Worm (Caenorhabditis elegans) whole organism, early embryonic: ENCODE data around the gene ZK1127.3.
A peak's percentile ranks its signal among the peaks of the same experiment; 100 is the strongest.

ENCODE experiments used
- B0310.2 ChIP-seq: sonication (generic microtip); optimal IDR thresholded peaks from 2 replicates; lab custom pipeline; 2016; ENCODE audit warnings: mild to moderate bottlenecking, missing genetic modification characterization, missing compliant biosample characterization
- F13C5.2 ChIP-seq: sonication (generic microtip); optimal IDR thresholded peaks from 2 replicates; lab custom pipeline; 2017; ENCODE audit warnings: mild to moderate bottlenecking, missing genetic modification characterization, inconsistent platforms, missing compliant biosample characterization
- aly-1 ChIP-seq: sonication (generic microtip); optimal IDR thresholded peaks from 2 replicates; lab custom pipeline; 2016; ENCODE audit warnings: missing genetic modification characterization, missing compliant biosample characterization
- ama-1 ChIP-seq: fragments of 150-350 bp; optimal IDR thresholded peaks from 2 replicates; lab custom pipeline; 2014
- ceh-13 ChIP-seq: fragments of 200-800 bp; sonication (Bioruptor generic); optimal IDR thresholded peaks from 2 replicates; lab custom pipeline; 2018; ENCODE audit warnings: mild to moderate bottlenecking, missing genetic modification characterization, missing compliant biosample characterization
- ceh-36 ChIP-seq: sonication (generic microtip); optimal IDR thresholded peaks from 2 replicates; lab custom pipeline; 2016; ENCODE audit warnings: missing genetic modification characterization, inconsistent platforms, missing compliant biosample characterization
- ets-7 ChIP-seq: sonication (generic microtip); optimal IDR thresholded peaks from 2 replicates; lab custom pipeline; 2016; ENCODE audit warnings: missing genotype, missing genetic modification characterization, missing compliant biosample characterization
- flt-1 ChIP-seq: fragments of 200-800 bp; sonication (Bioruptor generic); IDR thresholded peaks from 2 replicates; pipeline ENCODE4 v1.3.6; 2022; ENCODE audit warnings: missing genetic modification characterization, missing compliant biosample characterization
- hmbx-1 ChIP-seq: sonication (generic microtip); optimal IDR thresholded peaks from 2 replicates; lab custom pipeline; 2016; ENCODE audit warnings: mild to moderate bottlenecking, missing genetic modification characterization, missing compliant biosample characterization
- hmg-4 ChIP-seq: fragments of 200-800 bp; sonication (Bioruptor generic); optimal IDR thresholded peaks from 2 replicates; lab custom pipeline; 2018; ENCODE audit warnings: mild to moderate bottlenecking, missing genetic modification characterization, missing compliant biosample characterization
- hnd-1 ChIP-seq: sonication (generic microtip); optimal IDR thresholded peaks from 2 replicates; lab custom pipeline; 2016; ENCODE audit warnings: missing genetic modification characterization, missing compliant biosample characterization
- pes-1 ChIP-seq: fragments of 200-800 bp; sonication (Bioruptor generic); IDR thresholded peaks from 2 replicates; pipeline ENCODE4 v1.3.6; 2022; ENCODE audit warnings: missing genetic modification reagents, missing genetic modification characterization, missing compliant biosample characterization
- scrt-1 ChIP-seq: fragments of 200-800 bp; sonication (Bioruptor generic); IDR thresholded peaks from 2 replicates; pipeline ENCODE4 v1.3.6; 2022; ENCODE audit warnings: missing genetic modification characterization, missing compliant biosample characterization
- sea-1 ChIP-seq: fragments of 200-800 bp; sonication (Bioruptor generic); conservative IDR thresholded peaks from 2 replicates; pipeline ENCODE4 v1.3.6; 2022; ENCODE audit warnings: missing genetic modification characterization, missing compliant biosample characterization
- tbx-11 ChIP-seq: fragments of 200-800 bp; sonication (Bioruptor generic); IDR thresholded peaks from 2 replicates; pipeline ENCODE4 v1.3.6; 2022; ENCODE audit warnings: missing genetic modification characterization, missing compliant biosample characterization
- tbx-37 ChIP-seq: fragments of 200-800 bp; sonication (Bioruptor generic); conservative IDR thresholded peaks from 2 replicates; pipeline ENCODE4 v1.3.6; 2022; ENCODE audit warnings: missing genetic modification reagents, missing genetic modification characterization, missing compliant biosample characterization
- tra-4 ChIP-seq: sonication (generic microtip); optimal IDR thresholded peaks from 2 replicates; lab custom pipeline; 2017; ENCODE audit warnings: missing genetic modification characterization, missing compliant biosample characterization

The ZK1127.3 gene

DNA sequence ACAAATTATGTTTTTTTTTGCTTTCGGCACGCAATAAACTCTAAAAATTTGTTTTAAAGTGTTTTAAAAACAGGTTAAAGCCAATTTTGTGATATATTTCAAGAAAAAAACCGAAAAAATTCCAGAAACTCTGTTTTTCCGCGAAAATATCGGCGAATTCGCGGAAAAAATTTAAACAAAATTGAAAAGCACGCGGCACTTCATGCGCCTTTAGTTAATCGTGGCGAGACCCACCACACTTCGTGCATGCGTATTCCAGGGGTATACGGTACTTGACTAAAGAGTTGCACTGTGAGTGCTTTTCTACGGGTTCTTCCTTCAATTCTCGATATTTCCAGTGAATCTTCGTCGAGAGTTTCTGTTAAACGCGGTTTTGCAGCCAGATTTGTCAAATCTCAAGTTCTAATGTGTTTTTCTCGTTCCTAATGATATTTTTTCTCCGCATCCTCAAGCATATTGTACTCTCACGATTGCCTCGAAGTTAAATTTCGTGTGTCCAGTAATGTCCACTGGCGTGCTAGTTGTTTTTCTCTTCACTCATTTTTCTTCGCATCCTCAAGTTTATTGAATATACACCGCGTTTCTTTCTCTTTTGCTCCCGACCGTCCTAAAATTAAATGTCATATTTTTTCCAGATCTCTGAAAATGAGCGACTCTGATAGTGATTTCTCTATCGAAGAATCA lies 17.3 kb upstream of the ZK1127.3 start, which contains the start of gene cin-4:
cin-4 (plus strand) TSS at position 634 of the 684 bp plus-strand sequence.
- no peak for TF ChIP-seq tbx-37 (GFP tag; lab: Robert Waterston, UW)
- TF ChIP-seq scrt-1 (GFP tag; lab: Robert Waterston, UW) = no peak
- TF ChIP-seq hnd-1 = no peak
- TF ChIP-seq ama-1 (lab: Kevin White, UChicago) = no peak
- TF ChIP-seq hmbx-1 (tag; lab: Kevin White, UChicago) = no peak
- no peak for TF ChIP-seq sea-1 (GFP tag; lab: Robert Waterston, UW)
- no peak for TF ChIP-seq hmg-4
- TF ChIP-seq ceh-13 = no peak
- TF ChIP-seq pes-1 (GFP tag; lab: Robert Waterston, UW) = no peak

DNA sequence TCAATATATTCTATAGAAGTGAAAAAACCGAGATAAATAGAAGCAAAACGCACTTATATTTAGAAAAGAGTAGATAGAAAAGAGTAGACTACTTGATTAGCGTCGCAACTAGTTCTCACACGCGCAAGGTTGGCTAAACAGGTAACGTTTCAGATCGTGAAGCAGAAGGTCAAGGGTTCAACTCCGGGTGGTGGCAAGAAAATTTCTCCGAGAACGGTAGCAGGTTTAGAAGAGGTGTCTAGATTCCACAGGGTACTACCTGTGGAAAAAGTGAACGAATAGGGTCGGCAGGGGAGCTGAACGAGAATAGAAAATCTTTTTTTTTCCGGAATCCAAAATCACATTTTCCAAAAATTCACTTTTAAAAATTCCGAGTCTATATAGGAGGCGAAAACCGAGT lies 13.0 kb upstream of the ZK1127.3 start:
- TF ChIP-seq pes-1 (GFP tag; lab: Robert Waterston, UW) (peak; percentile 82), flt-1 (peak; percentile 39), sea-1 (GFP tag; lab: Robert Waterston, UW) (0 out of 2 replicates have a peak, but pooled peaks have one; percentile 27), scrt-1 (GFP tag; lab: Robert Waterston, UW) (0 out of 2 replicates have a peak, but pooled peaks have one; percentile 45)

DNA sequence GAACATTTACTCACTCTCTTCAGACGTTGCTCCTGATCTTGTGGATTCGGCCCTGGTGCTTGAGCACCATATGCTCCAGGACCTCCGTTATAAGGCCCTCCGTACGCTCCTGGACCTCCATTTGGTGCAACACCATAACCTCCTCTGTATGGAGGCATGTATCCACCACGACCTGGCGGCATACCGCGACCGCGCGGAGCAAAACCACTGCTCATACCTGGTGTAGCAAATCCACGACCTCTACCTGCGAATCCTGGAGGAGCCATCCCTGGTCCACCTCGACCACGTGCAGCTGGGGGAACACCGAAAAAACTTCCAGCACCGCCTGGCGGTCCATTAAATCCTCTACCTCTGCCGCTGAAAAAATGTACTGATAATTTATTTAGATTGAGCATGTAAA lies 5.6 kb upstream of the ZK1127.3 start:
- TF ChIP-seq ets-7 (tag; lab: Kevin White, UChicago) (no peak), hmg-4 (no peak), sea-1 (GFP tag; lab: Robert Waterston, UW) (no peak), scrt-1 (GFP tag; lab: Robert Waterston, UW) (no peak)

DNA sequence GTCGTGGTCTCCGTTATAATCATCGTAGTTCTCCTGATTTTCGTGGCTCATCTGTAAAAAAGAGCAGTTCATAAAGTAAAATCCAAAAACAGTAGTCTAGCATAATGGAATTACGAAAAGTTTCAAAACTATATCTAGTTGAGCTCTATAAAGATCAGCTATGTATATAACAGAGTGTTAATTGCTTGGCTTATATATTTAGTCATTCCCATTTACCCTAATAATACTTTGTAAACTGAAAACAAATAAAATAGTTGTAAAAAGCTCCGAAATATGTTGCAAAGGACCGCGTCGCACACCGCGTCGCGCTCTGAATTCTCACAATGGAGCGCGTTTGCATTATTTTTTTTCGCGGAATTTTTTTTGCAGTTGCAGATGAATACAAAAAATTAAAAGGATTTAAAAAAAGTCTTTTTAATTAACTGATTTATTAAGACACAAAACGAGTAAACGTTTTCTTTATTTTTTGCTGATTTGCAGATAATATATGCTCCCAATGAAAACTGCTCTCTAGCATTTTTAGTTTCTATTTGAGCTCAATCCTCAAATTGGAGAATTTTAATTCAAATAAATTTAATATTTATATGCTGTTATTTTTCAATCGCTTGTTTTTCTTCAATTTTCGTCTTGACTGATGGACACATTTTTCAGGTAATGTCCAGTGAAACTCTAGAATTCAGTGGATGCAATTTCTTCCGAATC lies 4.9 kb upstream of the ZK1127.3 start, which contains the start of the genes tcer-1 and ZK1127.5:
tcer-1 (minus strand) TSS at position 51 of the 702 bp plus-strand sequence.
ZK1127.5 (plus strand) TSS at position 652 of the 702 bp plus-strand sequence.
- TF ChIP-seq tra-4 (tag; lab: Kevin White, UChicago) = no peak
- TF ChIP-seq F13C5.2 (tag; lab: Kevin White, UChicago) = peak; percentile 23

DNA sequence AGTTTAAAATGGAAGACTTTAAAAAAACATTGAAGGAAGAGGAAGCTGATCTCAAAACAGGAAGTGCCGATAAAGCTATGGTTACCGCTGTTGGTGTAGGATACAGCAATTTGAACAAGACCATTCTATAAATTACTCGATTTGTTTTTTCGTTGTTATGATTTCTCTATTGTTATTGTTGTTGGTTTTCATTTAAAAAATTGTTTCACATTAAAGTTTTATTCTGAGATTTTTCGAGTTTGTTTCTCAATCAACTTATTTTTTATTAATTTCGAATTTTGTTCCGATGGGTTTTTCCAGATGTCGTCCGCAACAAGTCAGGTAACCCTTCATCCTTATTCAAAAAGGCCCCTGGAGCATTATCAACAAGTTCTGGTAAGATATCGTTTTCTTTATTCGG lies 3.3 kb upstream of the ZK1127.3 start, which contains the start of gene ZK1127.12:
ZK1127.12 (plus strand) TSS at position 301 of the 400 bp plus-strand sequence.
- TF ChIP-seq tra-4 (tag; lab: Kevin White, UChicago) (no peak), sea-1 (GFP tag; lab: Robert Waterston, UW) (no peak), flt-1 (no peak), ets-7 (tag; lab: Kevin White, UChicago) (no peak), aly-1 (tag; lab: Kevin White, UChicago) (no peak), ceh-13 (no peak), tbx-37 (GFP tag; lab: Robert Waterston, UW) (no peak), hmg-4 (no peak), tbx-11 (no peak), B0310.2 (tag; lab: Kevin White, UChicago) (no peak), ceh-36 (tag; lab: Kevin White, UChicago) (no peak), pes-1 (GFP tag; lab: Robert Waterston, UW) (no peak), hnd-1 (no peak)

DNA sequence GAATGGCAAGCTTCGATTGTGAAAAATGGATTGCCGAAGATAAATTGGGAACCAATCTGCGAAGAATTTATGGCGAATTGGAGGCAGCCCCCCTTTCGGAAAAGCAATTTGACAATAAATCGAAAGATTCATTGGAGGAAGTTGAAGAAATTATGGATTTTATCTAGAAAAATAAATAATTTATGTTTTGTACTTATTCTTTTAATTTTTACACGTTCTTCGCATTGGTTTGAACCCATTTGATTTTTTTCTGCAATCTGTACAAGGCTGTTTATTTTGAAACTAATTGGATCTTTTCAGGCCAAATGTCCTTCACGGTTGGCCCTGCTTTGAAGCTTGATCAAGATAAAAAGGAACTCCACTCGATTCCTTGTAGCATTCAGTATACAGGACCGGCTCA lies 2.1 kb upstream of the ZK1127.3 start, which contains the start of gene ZK1127.13:
ZK1127.13 (plus strand) TSS at position 301 of the 400 bp plus-strand sequence.
- TF ChIP-seq scrt-1 (GFP tag; lab: Robert Waterston, UW) (no peak), hmg-4 (no peak)

DNA sequence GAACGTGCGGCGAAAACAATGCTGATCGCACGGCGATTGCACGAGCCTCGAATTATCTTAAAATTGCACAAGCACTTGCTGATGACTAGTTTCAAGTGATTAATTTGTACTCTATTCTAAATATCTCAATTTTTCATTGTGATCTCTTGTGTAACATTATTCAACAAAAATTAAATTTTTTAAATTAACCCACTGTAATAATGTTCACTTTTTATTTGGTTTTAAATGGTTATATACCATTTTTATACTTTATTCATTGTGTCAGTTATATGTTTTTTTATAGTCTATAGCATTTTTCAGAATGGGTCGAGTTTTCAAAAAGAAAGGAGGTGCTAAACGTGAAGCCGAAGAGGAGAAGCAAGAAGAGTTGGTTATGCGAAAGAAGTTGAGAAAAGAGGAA lies 1.4 kb upstream of the ZK1127.3 start, which contains the start of gene ZK1127.4:
ZK1127.4 (plus strand) TSS at position 301 of the 400 bp plus-strand sequence.
- TF ChIP-seq ets-7 (tag; lab: Kevin White, UChicago) (no peak), hnd-1 (no peak), scrt-1 (GFP tag; lab: Robert Waterston, UW) (no peak), tra-4 (tag; lab: Kevin White, UChicago) (no peak), tbx-37 (GFP tag; lab: Robert Waterston, UW) (no peak), B0310.2 (tag; lab: Kevin White, UChicago) (no peak), F13C5.2 (tag; lab: Kevin White, UChicago) (no peak), ceh-13 (no peak), sea-1 (GFP tag; lab: Robert Waterston, UW) (no peak), aly-1 (tag; lab: Kevin White, UChicago) (no peak), flt-1 (no peak), pes-1 (GFP tag; lab: Robert Waterston, UW) (no peak), tbx-11 (no peak), ama-1 (lab: Kevin White, UChicago) (no peak), hmbx-1 (tag; lab: Kevin White, UChicago) (no peak), ceh-36 (tag; lab: Kevin White, UChicago) (no peak)

DNA sequence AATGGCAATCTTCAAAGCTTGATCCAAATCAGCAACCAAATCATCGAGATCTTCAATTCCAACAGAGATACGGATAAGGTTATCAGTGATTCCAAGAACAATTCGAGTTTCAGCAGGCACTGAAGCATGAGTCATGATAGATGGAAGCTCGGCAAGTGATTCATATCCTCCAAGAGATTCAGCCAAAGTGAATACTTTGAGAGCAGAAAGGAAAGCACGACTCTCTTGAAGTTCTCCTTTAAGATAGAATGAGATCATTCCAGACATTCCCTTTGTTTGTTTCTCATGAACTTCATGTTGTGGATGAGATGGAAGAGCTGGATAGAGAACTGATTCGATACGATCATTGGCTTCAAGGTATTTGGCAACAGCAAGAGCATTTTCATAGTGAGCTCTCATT lies 1.2 kb downstream of the ZK1127.3 start:
- TF ChIP-seq tbx-37 (GFP tag; lab: Robert Waterston, UW) = no peak
- no peak for TF ChIP-seq ama-1 (lab: Kevin White, UChicago)
- no peak for TF ChIP-seq ceh-36 (tag; lab: Kevin White, UChicago)
- TF ChIP-seq F13C5.2 (tag; lab: Kevin White, UChicago) = no peak
- no peak for TF ChIP-seq scrt-1 (GFP tag; lab: Robert Waterston, UW)
- TF ChIP-seq ets-7 (tag; lab: Kevin White, UChicago) = no peak
- TF ChIP-seq hmbx-1 (tag; lab: Kevin White, UChicago) = no peak
